Fruit fly (Drosophila melanogaster): ENCODE measurements around the gene CG44195.

The CG44195 gene

dm6 chr3L:7650968-7651367 lies 44.5 kb downstream of the CG44195 start, which contains the start of gene PGRP-SD:
PGRP-SD (plus strand) TSS chr3L:7651180.
- TF ChIP-seq Nf-YC (tag; optimal IDR thresholded peaks at IDR 0.05) (no peak), unc-4 (GFP tag; IDR thresholded peaks at IDR 0.05; ENCODE audit: partially characterized antibody) (no peak), CG2199 (GFP tag; IDR thresholded peaks at IDR 0.05) (0 out of 3 replicates have a peak, but pooled peaks have one; percentile 13), CG17361 (GFP tag; IDR thresholded peaks at IDR 0.05) (no peak)

- TF ChIP-seq pb (GFP tag; optimal IDR thresholded peaks at IDR 0.05) (no peak), mld (GFP tag; IDR thresholded peaks at IDR 0.05; ENCODE audit: partially characterized antibody) (no peak), CG2199 (GFP tag; IDR thresholded peaks at IDR 0.05) (0 out of 3 replicates have a peak, but pooled peaks have one; percentile 34), bab2 (GFP tag; optimal IDR thresholded peaks at IDR 0.05) (no peak), Hr78 (GFP tag; optimal IDR thresholded peaks at IDR 0.05) (no peak), tup (GFP tag; optimal IDR thresholded peaks at IDR 0.05) (no peak), gt (GFP tag; IDR thresholded peaks at IDR 0.05) (no peak), Usf (GFP tag; optimal IDR thresholded peaks at IDR 0.05) (no peak)
These were observed 45.2 kb downstream of the CG44195 start, which contains the start of gene CG32373 for dm6 chr3L:7650248-7650647. CG32373 (plus strand) TSS chr3L:7650548.

- TF ChIP-seq CG4404 (GFP tag; IDR thresholded peaks at IDR 0.05) (no peak), Elba2 (GFP tag; optimal IDR thresholded peaks at IDR 0.05) (peak; percentile 77), CG2199 (GFP tag; IDR thresholded peaks at IDR 0.05) (no peak), Stat92E (GFP tag; optimal IDR thresholded peaks at IDR 0.05) (no peak), stwl (tag; optimal IDR thresholded peaks at IDR 0.05) (no peak), CG18619 (GFP tag; optimal IDR thresholded peaks at IDR 0.05) (no peak), z (GFP tag; IDR thresholded peaks at IDR 0.05) (peak; percentile 90), CG5180 (GFP tag; optimal IDR thresholded peaks at IDR 0.05) (peak; percentile 97)
These were observed 51.9 kb downstream of the CG44195 start for dm6 chr3L:7643562-7643961.

dm6 chr3L:7641467-7641866 lies 54.0 kb downstream of the CG44195 start, which contains the start of gene CG7506:
CG7506 (minus strand) TSS chr3L:7641648.
- no peak for TF ChIP-seq Scr (GFP tag; IDR thresholded peaks at IDR 0.05; ENCODE audit: partially characterized antibody)
- TF ChIP-seq caup (GFP tag; optimal IDR thresholded peaks at IDR 0.05; ENCODE audit: severe bottlenecking), result peak; percentile 1
- no peak for TF ChIP-seq Eip74EF (GFP tag; optimal IDR thresholded peaks at IDR 0.05)
- peak; percentile 2 for TF ChIP-seq Fer3 (tag; optimal IDR thresholded peaks at IDR 0.05)
- TF ChIP-seq Ets97D (GFP tag; optimal IDR thresholded peaks at IDR 0.05), result peak; percentile 96
- no peak for TF ChIP-seq p53 (GFP tag; optimal IDR thresholded peaks at IDR 0.05)
- no peak for TF ChIP-seq B-H2 (GFP tag; optimal IDR thresholded peaks at IDR 0.05)
- TF ChIP-seq row (GFP tag; IDR thresholded peaks at IDR 0.05), result peak; percentile 8; the same call in 1 of the 3 replicates
- TF ChIP-seq stc (GFP tag; IDR thresholded peaks at IDR 0.05), result peak; percentile 5; the same call in 1 of the 2 replicates
- TF ChIP-seq CG2116 (GFP tag; optimal IDR thresholded peaks at IDR 0.05), result peak; percentile 21
- TF ChIP-seq CG17328 (GFP tag; IDR thresholded peaks at IDR 0.05), result peak; percentile 36; the same call in 1 of the 2 replicates
- peak; percentile 45; the same call in 1 of the 2 replicates for TF ChIP-seq Rfx (GFP tag; IDR thresholded peaks at IDR 0.05)
- TF ChIP-seq MTF-1 (GFP tag; optimal IDR thresholded peaks at IDR 0.05; ENCODE audit: borderline replicate concordance), result peak; percentile 42
- TF ChIP-seq inv (GFP tag; IDR thresholded peaks at IDR 0.05; ENCODE audit: partially characterized antibody), result no peak
- TF ChIP-seq ems (GFP tag; optimal IDR thresholded peaks at IDR 0.05), result no peak
- no peak for TF ChIP-seq D19A (tag; optimal IDR thresholded peaks at IDR 0.05)
- TF ChIP-seq CG13624 (GFP tag; optimal IDR thresholded peaks at IDR 0.05), result no peak
- TF ChIP-seq Xbp1 (GFP tag; optimal IDR thresholded peaks at IDR 0.05), result no peak
- TF ChIP-seq Med (GFP tag), result peak; percentile 73
- TF ChIP-seq Dp (GFP tag; optimal IDR thresholded peaks at IDR 0.05), result peak; percentile 56
- TF ChIP-seq CG4820 (GFP tag; optimal IDR thresholded peaks at IDR 0.05), result no peak
- peak; percentile 81 for TF ChIP-seq gfzf (GFP tag; optimal IDR thresholded peaks at IDR 0.05)
- peak; percentile 17; the same call in 1 of the 2 replicates for TF ChIP-seq vvl (GFP tag; IDR thresholded peaks at IDR 0.05)
- no peak for TF ChIP-seq CG6854 (GFP tag; optimal IDR thresholded peaks at IDR 0.05)
- TF ChIP-seq CG12659 (GFP tag; optimal IDR thresholded peaks at IDR 0.05), result peak; percentile 30
- TF ChIP-seq E2f2 (GFP tag; IDR thresholded peaks at IDR 0.05), result peak; percentile 66
- TF ChIP-seq CG1603 (tag; optimal IDR thresholded peaks at IDR 0.05), result peak; percentile 60
